Worm (Caenorhabditis elegans) whole organism, mixed stage, embryonic: ENCODE results near the gene fbxb-72.

Source experiments
- M03D4.4 ChIP-seq: sonication (generic microtip); optimal IDR thresholded peaks from 2 replicates; lab custom pipeline; 2017; ENCODE audit warnings: mild to moderate bottlenecking, missing genetic modification characterization, missing compliant biosample characterization
- bed-3 ChIP-seq: fragments of 200-800 bp; sonication (Bioruptor generic); optimal IDR thresholded peaks from 3 replicates; lab custom pipeline; 2018; ENCODE audit warnings: mild to moderate bottlenecking, missing genetic modification characterization, moderate library complexity, missing compliant biosample characterization
- blmp-1 ChIP-seq: fragments of 150-350 bp; optimal IDR thresholded peaks from 2 replicates; lab custom pipeline; 2014; ENCODE audit warnings: missing biosample characterization, missing genetic modification characterization
- ceh-39 ChIP-seq: fragments of 150-350 bp; optimal IDR thresholded peaks from 2 replicates; lab custom pipeline; 2014; ENCODE audit warnings: missing biosample characterization, missing genetic modification characterization
- ceh-43 ChIP-seq: fragments of 200-800 bp; sonication (Bioruptor generic); optimal IDR thresholded peaks from 2 replicates; lab custom pipeline; 2018; ENCODE audit warnings: mild to moderate bottlenecking, missing genetic modification characterization, moderate library complexity, missing compliant biosample characterization
- ceh-83 ChIP-seq: fragments of 200-800 bp; sonication (Bioruptor generic); optimal IDR thresholded peaks from 2 replicates; lab custom pipeline; 2018; ENCODE audit warnings: mild to moderate bottlenecking, missing genetic modification characterization, missing compliant biosample characterization
- ces-1 ChIP-seq: fragments of 150-350 bp; optimal IDR thresholded peaks from 2 replicates; lab custom pipeline; 2014; ENCODE audit warnings: missing biosample characterization, missing genetic modification reagents, missing genetic modification characterization
- cnd-1 ChIP-seq: fragments of 200-800 bp; sonication (Bioruptor generic); optimal IDR thresholded peaks from 2 replicates; lab custom pipeline; 2018; ENCODE audit warnings: mild to moderate bottlenecking, missing genetic modification characterization, missing compliant biosample characterization
- elt-1 ChIP-seq: sonication (generic microtip); optimal IDR thresholded peaks from 2 replicates; lab custom pipeline; 2017; ENCODE audit warnings: missing genetic modification characterization, mild to moderate bottlenecking, missing compliant biosample characterization, antibody characterized with exemption, moderate library complexity, borderline replicate concordance; ENCODE audit not compliant: insufficient read depth
- elt-3 ChIP-seq: fragments of 150-350 bp; optimal IDR thresholded peaks from 2 replicates; lab custom pipeline; 2014; ENCODE audit warnings: missing biosample characterization, missing genetic modification characterization
- flh-1 ChIP-seq: fragments of 200-800 bp; sonication (Bioruptor generic); optimal IDR thresholded peaks from 2 replicates; lab custom pipeline; 2018; ENCODE audit warnings: mild to moderate bottlenecking, missing genetic modification characterization, moderate library complexity, missing compliant biosample characterization
- ham-2 ChIP-seq: fragments of 200-800 bp; sonication (Bioruptor generic); optimal IDR thresholded peaks from 2 replicates; lab custom pipeline; 2018; ENCODE audit warnings: mild to moderate bottlenecking, missing genetic modification characterization, missing compliant biosample characterization
- hlh-1 ChIP-seq: fragments of 150-350 bp; optimal IDR thresholded peaks from 2 replicates; lab custom pipeline; 2014; ENCODE audit warnings: missing biosample characterization, missing genetic modification reagents, missing genetic modification characterization
- lin-13 ChIP-seq: fragments of 150-350 bp; optimal IDR thresholded peaks from 2 replicates; lab custom pipeline; 2014; ENCODE audit warnings: missing biosample characterization, missing genetic modification characterization
- lin-32 ChIP-seq: fragments of 200-800 bp; sonication (Bioruptor generic); optimal IDR thresholded peaks from 2 replicates; lab custom pipeline; 2018; ENCODE audit warnings: mild to moderate bottlenecking, missing genetic modification characterization, missing compliant biosample characterization
- lsy-2 ChIP-seq: fragments of 150-350 bp; optimal IDR thresholded peaks from 2 replicates; lab custom pipeline; 2014; ENCODE audit warnings: missing biosample characterization, missing genetic modification characterization
- mab-5 ChIP-seq: fragments of 150-350 bp; optimal IDR thresholded peaks from 2 replicates; lab custom pipeline; 2014; ENCODE audit warnings: missing biosample characterization, missing genetic modification characterization
- mep-1 ChIP-seq: fragments of 150-350 bp; optimal IDR thresholded peaks from 2 replicates; lab custom pipeline; 2017; ENCODE audit warnings: missing biosample characterization, missing genetic modification reagents, missing genetic modification characterization, inconsistent platforms
- nhr-12 ChIP-seq: fragments of 150-350 bp; optimal IDR thresholded peaks from 2 replicates; lab custom pipeline; 2014; ENCODE audit warnings: missing biosample characterization, missing genetic modification characterization
- nhr-2 ChIP-seq: fragments of 150-350 bp; optimal IDR thresholded peaks from 2 replicates; lab custom pipeline; 2014; ENCODE audit warnings: missing biosample characterization, missing genetic modification characterization
- nhr-237 ChIP-seq: fragments of 150-350 bp; optimal IDR thresholded peaks from 2 replicates; lab custom pipeline; 2014; ENCODE audit warnings: missing biosample characterization, missing genetic modification characterization
- nhr-28 ChIP-seq: fragments of 150-350 bp; optimal IDR thresholded peaks from 2 replicates; lab custom pipeline; 2014; ENCODE audit warnings: missing biosample characterization, missing genetic modification characterization
- nhr-76 ChIP-seq: sonication (generic microtip); optimal IDR thresholded peaks from 2 replicates; lab custom pipeline; 2017; ENCODE audit warnings: missing biosample characterization, missing genetic modification characterization
- pha-4 ChIP-seq: fragments of 150-350 bp; optimal IDR thresholded peaks from 2 replicates; lab custom pipeline; 2018; ENCODE audit warnings: missing biosample characterization, missing genetic modification reagents, missing genetic modification characterization
- sem-2 ChIP-seq: fragments of 200-800 bp; sonication (Bioruptor generic); optimal IDR thresholded peaks from 2 replicates; lab custom pipeline; 2018; ENCODE audit warnings: mild to moderate bottlenecking, missing genetic modification characterization, missing compliant biosample characterization
- sptf-1 ChIP-seq: sonication (generic microtip); optimal IDR thresholded peaks from 2 replicates; lab custom pipeline; 2017; ENCODE audit warnings: mild to moderate bottlenecking, missing genetic modification characterization, moderate library complexity, missing compliant biosample characterization
- tbx-8 ChIP-seq: fragments of 200-800 bp; sonication (Bioruptor generic); optimal IDR thresholded peaks from 2 replicates; lab custom pipeline; 2018; ENCODE audit warnings: mild to moderate bottlenecking, missing genetic modification characterization, moderate library complexity, missing compliant biosample characterization
- unc-39 ChIP-seq: fragments of 150-350 bp; optimal IDR thresholded peaks from 2 replicates; lab custom pipeline; 2014; ENCODE audit warnings: missing biosample characterization, missing genetic modification characterization
- unc-62 ChIP-seq: fragments of 150-350 bp; optimal IDR thresholded peaks from 2 replicates; lab custom pipeline; 2014; ENCODE audit warnings: missing biosample characterization, missing genetic modification reagents, missing genetic modification characterization
- zip-8 ChIP-seq: fragments of 150-350 bp; optimal IDR thresholded peaks from 2 replicates; lab custom pipeline; 2014; ENCODE audit warnings: missing biosample characterization, missing genetic modification characterization

fbxb-72 gene

DNA sequence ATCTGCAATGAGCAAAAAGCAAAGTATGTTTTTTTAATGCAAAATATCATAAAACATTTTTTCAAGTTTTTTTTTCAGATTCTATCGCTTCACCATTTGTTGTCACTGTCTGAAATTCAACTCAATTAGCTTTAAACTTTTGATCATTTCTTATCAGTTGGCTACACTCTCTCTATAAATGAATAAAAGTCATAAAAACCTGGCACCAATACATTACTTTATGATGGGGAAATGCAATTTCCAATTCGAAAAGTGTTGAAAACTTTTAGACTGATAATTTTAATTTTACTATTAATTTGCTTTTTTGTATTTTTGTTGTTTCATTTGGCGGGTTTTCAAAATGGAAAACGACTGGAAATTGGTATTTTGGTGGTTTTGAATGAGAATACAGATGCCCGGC is 39.9 kb downstream of the fbxb-72 start, which contains the start of gene F31F4.1:
F31F4.1 (plus strand) TSS at position 203 of the 400 bp plus-strand sequence.
- TF ChIP-seq elt-3 (no peak), bed-3 (no peak), pha-4 (tag; lab: Kevin White, UChicago) (no peak), nhr-76 (no peak), ceh-39 (no peak)
- TF ChIP-seq, all 35 proteins: peak for 0

DNA sequence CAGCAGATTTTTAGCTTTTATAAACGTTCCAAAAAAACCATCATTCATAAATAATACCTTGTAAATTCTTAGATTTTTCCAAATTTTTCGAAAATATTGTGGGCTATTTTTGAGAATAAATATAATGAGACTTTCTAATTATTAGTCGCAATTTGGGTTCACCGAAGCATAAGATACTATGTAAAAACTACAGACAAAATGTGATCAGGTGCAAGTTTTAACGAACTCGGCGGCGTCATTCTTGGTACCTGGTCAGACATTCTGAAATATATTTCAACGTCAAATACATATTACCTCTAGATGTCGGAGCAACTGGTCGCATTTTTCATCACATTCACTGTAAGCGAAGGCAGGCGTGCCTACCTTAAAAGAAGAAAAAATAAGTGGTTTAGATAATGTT is 41.7 kb downstream of the fbxb-72 start, which contains the start of gene srx-23:
srx-23 (plus strand) TSS at position 301 of the 400 bp plus-strand sequence.
- TF ChIP-seq nhr-28 (tag; lab: Kevin White, UChicago) (no peak), pha-4 (tag; lab: Kevin White, UChicago) (no peak), blmp-1 (tag; lab: Kevin White, UChicago) (no peak), tbx-8 (GFP tag; lab: Kevin White, UChicago) (no peak)

- TF ChIP-seq lin-32 (no peak), nhr-76 (no peak), cnd-1 (no peak), sem-2 (GFP tag; lab: Kevin White, UChicago) (no peak), M03D4.4 (tag; lab: Kevin White, UChicago) (no peak), ces-1 (GFP tag; lab: Kevin White, UChicago) (no peak), sptf-1 (tag; lab: Kevin White, UChicago) (no peak), nhr-12 (tag; lab: Kevin White, UChicago) (no peak), pha-4 (tag; lab: Kevin White, UChicago) (no peak), unc-62 (GFP tag; lab: Kevin White, UChicago) (no peak), unc-39 (no peak), lin-13 (tag; lab: Kevin White, UChicago) (no peak), nhr-237 (tag; lab: Kevin White, UChicago) (no peak), hlh-1 (tag; lab: Kevin White, UChicago) (no peak), ham-2 (no peak), zip-8 (tag; lab: Kevin White, UChicago) (no peak), bed-3 (no peak), ceh-83 (no peak), mep-1 (tag; lab: Kevin White, UChicago) (no peak)
Measured at ce11 chrV:679663-680062, 44.1 kb downstream of the fbxb-72 start, which contains the start of gene srx-22. srx-22 (plus strand) TSS chrV:679963.

DNA sequence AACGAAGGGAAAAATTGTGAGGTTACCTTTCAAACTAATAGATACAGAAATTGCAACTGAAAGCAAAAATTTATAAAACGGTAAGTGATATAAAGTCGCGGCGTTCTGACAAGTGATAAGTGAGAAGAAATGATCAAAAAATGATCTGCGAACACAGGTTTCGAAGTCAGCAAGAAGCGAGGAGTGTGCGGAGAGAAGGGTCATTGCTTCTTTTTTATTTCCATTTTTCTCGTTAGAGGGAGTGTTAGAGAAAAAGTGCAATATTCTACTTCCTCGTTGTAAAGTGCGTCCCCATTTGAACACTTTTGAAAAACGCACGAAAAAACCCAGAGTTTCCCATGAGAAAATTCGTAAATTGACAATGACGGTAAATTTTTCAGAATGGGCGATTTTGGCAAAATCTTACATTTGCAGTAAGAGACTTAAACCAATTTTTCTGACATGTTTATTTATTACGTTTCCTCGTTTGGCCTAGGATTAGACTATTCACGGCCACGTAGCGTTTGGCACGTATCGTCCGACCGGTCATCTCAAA is 47.1 kb downstream of the fbxb-72 start, which contains the start of the genes fbxa-72 and srx-21:
fbxa-72 (minus strand) TSS at position 204 of the 535 bp plus-strand sequence.
srx-21 (plus strand) TSS at position 485 of the 535 bp plus-strand sequence.
- TF ChIP-seq tbx-8 (GFP tag; lab: Kevin White, UChicago) = no peak
- no peak for TF ChIP-seq nhr-76
- no peak for TF ChIP-seq pha-4 (tag; lab: Kevin White, UChicago)
- no peak for TF ChIP-seq nhr-28 (tag; lab: Kevin White, UChicago)
- no peak for TF ChIP-seq ceh-39
- TF ChIP-seq hlh-1 (tag; lab: Kevin White, UChicago) = no peak
- no peak for TF ChIP-seq lsy-2

DNA sequence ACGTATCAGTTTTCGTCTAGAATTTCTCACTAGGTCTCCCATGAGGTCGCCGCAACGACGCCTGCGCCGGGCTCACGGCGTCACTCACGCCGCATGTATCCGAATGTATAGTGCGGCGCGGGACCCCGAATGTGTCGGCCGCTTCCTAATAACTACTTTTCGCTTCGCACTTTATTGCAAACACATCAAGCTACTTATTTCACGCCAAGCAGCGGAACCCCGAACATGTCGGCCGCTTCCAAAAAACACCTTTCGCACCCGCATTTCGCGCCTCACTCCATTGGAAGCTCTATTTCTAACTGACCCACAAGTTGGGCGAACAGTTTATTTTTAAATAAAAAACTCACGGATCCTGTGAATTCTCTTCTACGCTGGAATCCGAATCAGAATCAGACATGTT is 47.7 kb downstream of the fbxb-72 start:
- TF ChIP-seq ham-2 = no peak
- no peak for TF ChIP-seq nhr-237 (tag; lab: Kevin White, UChicago)
- TF ChIP-seq mep-1 (tag; lab: Kevin White, UChicago) = no peak
- no peak for TF ChIP-seq flh-1
- no peak for TF ChIP-seq nhr-12 (tag; lab: Kevin White, UChicago)
- no peak for TF ChIP-seq ceh-39
- TF ChIP-seq nhr-2 = no peak
- TF ChIP-seq lin-32 = no peak
- TF ChIP-seq ces-1 (GFP tag; lab: Kevin White, UChicago) = no peak
- no peak for TF ChIP-seq hlh-1 (tag; lab: Kevin White, UChicago)
- TF ChIP-seq ceh-83 = no peak
- no peak for TF ChIP-seq elt-1 (tag; lab: Kevin White, UChicago)
- no peak for TF ChIP-seq lin-13 (tag; lab: Kevin White, UChicago)
- TF ChIP-seq cnd-1 = no peak
- no peak for TF ChIP-seq lsy-2
- TF ChIP-seq mab-5 = no peak
- no peak for TF ChIP-seq pha-4 (tag; lab: Kevin White, UChicago)
- TF ChIP-seq ceh-43 (GFP tag; lab: Kevin White, UChicago) = no peak
- TF ChIP-seq, all 35 proteins: peak for 0
